Fruit fly (Drosophila melanogaster) whole organism, embryonic: Measurements from ENCODE around the gene Mipp2.
A peak's percentile ranks its signal among the peaks of the same experiment; 100 is the strongest.

Experiments
- Aef1 ChIP-seq: fragments of 200-800 bp; sonication (Bioruptor generic); IDR thresholded peaks from 3 replicates; pipeline ENCODE4 v1.3.6; 2022; ENCODE audit warnings: missing biosample characterization, missing genetic modification characterization
- B-H1 ChIP-seq: fragments of 200-800 bp; sonication (Bioruptor generic); IDR thresholded peaks from 3 replicates; pipeline ENCODE4 v1.3.6; 2022; ENCODE audit warnings: missing biosample characterization, missing genetic modification characterization
- CG1024 ChIP-seq: fragments of 200-800 bp; sonication (Bioruptor generic); IDR thresholded peaks from 2 replicates; pipeline ENCODE4 v1.3.6; 2022; ENCODE audit warnings: missing biosample characterization, missing genetic modification characterization
- CG10431 ChIP-seq: fragments of 200-800 bp; sonication (Bioruptor generic); optimal IDR thresholded peaks from 3 replicates; lab custom pipeline; 2018; ENCODE audit warnings: missing biosample characterization, mild to moderate bottlenecking, missing genetic modification characterization
- CG11093 ChIP-seq: fragments of 200-800 bp; sonication (Bioruptor generic); IDR thresholded peaks from 3 replicates; pipeline ENCODE4 v1.3.6; 2022; ENCODE audit warnings: missing biosample characterization, missing genetic modification characterization
- CG11723 ChIP-seq: fragments of 200-800 bp; sonication (Bioruptor generic); optimal IDR thresholded peaks from 2 replicates; lab custom pipeline; 2017; ENCODE audit warnings: missing biosample characterization, mild to moderate bottlenecking, missing genetic modification characterization
- CG13775 ChIP-seq: fragments of 200-800 bp; sonication (Bioruptor generic); optimal IDR thresholded peaks from 3 replicates; lab custom pipeline; 2017; ENCODE audit warnings: missing biosample characterization, mild to moderate bottlenecking, missing genetic modification characterization
- CG15269 ChIP-seq: fragments of 200-800 bp; sonication (Bioruptor generic); optimal IDR thresholded peaks from 2 replicates; lab custom pipeline; 2018; ENCODE audit warnings: missing biosample characterization, mild to moderate bottlenecking, missing genetic modification characterization, moderate library complexity
- CG17328 ChIP-seq: fragments of 200-800 bp; sonication (Bioruptor generic); IDR thresholded peaks from 2 replicates; pipeline ENCODE4 v1.3.6; 2022; ENCODE audit warnings: missing biosample characterization, missing genetic modification characterization
- CG18011 ChIP-seq: fragments of 200-800 bp; sonication (Bioruptor generic); optimal IDR thresholded peaks from 2 replicates; lab custom pipeline; 2017; ENCODE audit warnings: missing biosample characterization, missing genetic modification characterization, mild to moderate bottlenecking, moderate library complexity, missing genotype
- CG18619 ChIP-seq: fragments of 200-800 bp; sonication (Bioruptor generic); optimal IDR thresholded peaks from 3 replicates; lab custom pipeline; 2017; ENCODE audit warnings: missing biosample characterization, mild to moderate bottlenecking, missing genetic modification characterization
- CG2712 ChIP-seq: fragments of 200-800 bp; optimal IDR thresholded peaks from 3 replicates; lab custom pipeline; 2019; ENCODE audit warnings: missing biosample characterization, mild to moderate bottlenecking, missing genetic modification characterization, moderate library complexity
- CG30020 ChIP-seq: fragments of 200-800 bp; optimal IDR thresholded peaks from 2 replicates; lab custom pipeline; 2019; ENCODE audit warnings: missing biosample characterization, mild to moderate bottlenecking, missing genetic modification characterization, moderate library complexity
- CG30403 ChIP-seq: fragments of 200-800 bp; sonication (Bioruptor generic); optimal IDR thresholded peaks from 3 replicates; lab custom pipeline; 2016; ENCODE audit warnings: missing biosample characterization, missing genetic modification characterization
- CG42726 ChIP-seq: fragments of 200-800 bp; sonication (Bioruptor generic); IDR thresholded peaks from 2 replicates; pipeline ENCODE4 v1.3.6; 2022; ENCODE audit warnings: missing biosample characterization, missing genetic modification characterization; ENCODE audit not compliant: partially characterized antibody
- CG7556 ChIP-seq: fragments of 200-800 bp; sonication (Bioruptor generic); optimal IDR thresholded peaks from 2 replicates; lab custom pipeline; 2017; ENCODE audit warnings: missing biosample characterization, mild to moderate bottlenecking, missing genetic modification characterization
- CG7745 ChIP-seq: fragments of 200-800 bp; sonication (Bioruptor generic); optimal IDR thresholded peaks from 2 replicates; lab custom pipeline; 2018; ENCODE audit warnings: missing biosample characterization, mild to moderate bottlenecking, missing genetic modification characterization, moderate library complexity
- CG9727 ChIP-seq: fragments of 200-800 bp; sonication (Bioruptor generic); optimal IDR thresholded peaks from 3 replicates; lab custom pipeline; 2017; ENCODE audit warnings: missing biosample characterization, mild to moderate bottlenecking, missing genetic modification characterization
- CoRest ChIP-seq: fragments of 200-800 bp; sonication (Bioruptor generic); optimal IDR thresholded peaks from 3 replicates; lab custom pipeline; 2018; ENCODE audit warnings: missing biosample characterization, mild to moderate bottlenecking, missing genetic modification characterization, moderate library complexity
- Ets65A ChIP-seq: fragments of 200-800 bp; sonication (Bioruptor generic); peaks from one replicate; lab custom pipeline; 2016; ENCODE audit warnings: missing biosample characterization, missing genetic modification characterization
- HmgD ChIP-seq: fragments of 200-800 bp; sonication (Bioruptor generic); optimal IDR thresholded peaks from 3 replicates; lab custom pipeline; 2016; ENCODE audit warnings: missing biosample characterization, missing genetic modification characterization
- Hsf ChIP-seq: fragments of 200-800 bp; sonication (Bioruptor generic); optimal IDR thresholded peaks from 3 replicates; lab custom pipeline; 2016; ENCODE audit warnings: missing biosample characterization, missing genetic modification characterization
- Kr ChIP-seq: fragments of 200-800 bp; sonication (Bioruptor generic); optimal IDR thresholded peaks from 2 replicates; lab custom pipeline; 2017; ENCODE audit warnings: missing biosample characterization, mild to moderate bottlenecking, missing genetic modification characterization
- Lhr ChIP-seq: fragments of 200-800 bp; sonication (Bioruptor generic); optimal IDR thresholded peaks from 3 replicates; lab custom pipeline; 2017; ENCODE audit warnings: mild to moderate bottlenecking, missing biosample characterization, missing genetic modification reagents, missing genetic modification characterization
- Max ChIP-seq: fragments of 200-800 bp; sonication (Bioruptor generic); optimal IDR thresholded peaks from 2 replicates; lab custom pipeline; 2016; ENCODE audit warnings: missing biosample characterization, mild to moderate bottlenecking, missing genetic modification characterization
- Med ChIP-seq: fragments of 200-800 bp; sonication (Bioruptor generic); peaks from one replicate; lab custom pipeline; 2016; ENCODE audit warnings: missing biosample characterization, missing genetic modification characterization, mild to moderate bottlenecking, inconsistent platforms, moderate library complexity
- Mrtf ChIP-seq: fragments of 200-800 bp; sonication (Bioruptor generic); IDR thresholded peaks from 3 replicates; pipeline ENCODE4 v1.3.6; 2022; ENCODE audit warnings: missing biosample characterization, missing genetic modification characterization
- Oli ChIP-seq: fragments of 200-800 bp; sonication (Bioruptor generic); optimal IDR thresholded peaks from 2 replicates; lab custom pipeline; 2018; ENCODE audit warnings: missing biosample characterization, mild to moderate bottlenecking, missing genetic modification characterization, moderate library complexity
- Opbp ChIP-seq: fragments of 200-800 bp; sonication (Bioruptor generic); IDR thresholded peaks from 3 replicates; pipeline ENCODE4 v1.3.6; 2022; ENCODE audit warnings: missing biosample characterization, missing genetic modification characterization; ENCODE audit not compliant: partially characterized antibody
- Pdp1 ChIP-seq, 2 experiments: fragments of 200-800 bp; sonication (Bioruptor generic); optimal IDR thresholded peaks; 3 replicates each; lab custom pipeline; 2016; ENCODE audit warnings: missing biosample characterization in 2 of 2, missing genetic modification characterization in 2 of 2, mild to moderate bottlenecking in 1 of 2, moderate library complexity in 1 of 2
- Side ChIP-seq: fragments of 200-800 bp; sonication (Bioruptor generic); optimal IDR thresholded peaks from 2 replicates; lab custom pipeline; 2016; ENCODE audit warnings: missing biosample characterization, missing genetic modification characterization
- Xrp1 ChIP-seq: fragments of 200-800 bp; sonication (Bioruptor generic); IDR thresholded peaks from 2 replicates; pipeline ENCODE4 v1.3.6; 2022; ENCODE audit warnings: missing biosample characterization, missing genetic modification characterization
- YL-1 ChIP-seq: fragments of 200-800 bp; sonication (Bioruptor generic); optimal IDR thresholded peaks from 3 replicates; lab custom pipeline; 2017; ENCODE audit warnings: missing biosample characterization, mild to moderate bottlenecking, missing genetic modification characterization
- az2 ChIP-seq: fragments of 200-800 bp; sonication (Bioruptor generic); optimal IDR thresholded peaks from 3 replicates; lab custom pipeline; 2016; ENCODE audit warnings: missing biosample characterization, missing genetic modification characterization
- cg ChIP-seq: fragments of 200-800 bp; sonication (Bioruptor generic); optimal IDR thresholded peaks from 3 replicates; lab custom pipeline; 2019; ENCODE audit warnings: missing biosample characterization, mild to moderate bottlenecking, missing genetic modification characterization, moderate library complexity
- chif ChIP-seq, 2 experiments: fragments of 200-800 bp; sonication (Bioruptor generic); optimal IDR thresholded peaks; 3 replicates each; lab custom pipeline; 2016; ENCODE audit warnings: missing biosample characterization in 2 of 2, missing genetic modification characterization in 2 of 2
- dpn ChIP-seq, 2 experiments: fragments of 200-800 bp; sonication (Bioruptor generic); optimal IDR thresholded peaks; 3 replicates each; lab custom pipeline; 2016; ENCODE audit warnings: missing biosample characterization in 2 of 2, missing genetic modification characterization in 2 of 2
- emc ChIP-seq: fragments of 200-800 bp; sonication (Bioruptor generic); optimal IDR thresholded peaks from 2 replicates; lab custom pipeline; 2016; ENCODE audit warnings: missing biosample characterization, missing genetic modification characterization
- esg ChIP-seq: fragments of 200-800 bp; sonication (Bioruptor generic); conservative IDR thresholded peaks from 2 replicates; pipeline ENCODE4 v1.3.6; 2022; ENCODE audit warnings: missing biosample characterization, missing genetic modification characterization
- hbn ChIP-seq: fragments of 200-800 bp; sonication (Bioruptor generic); IDR thresholded peaks from 2 replicates; pipeline ENCODE4 v1.3.6; 2022; ENCODE audit warnings: missing biosample characterization, missing genetic modification characterization; ENCODE audit not compliant: partially characterized antibody
- lola ChIP-seq, 3 experiments: fragments of >200 bp in 2 of 3; fragments of 200-800 bp in 1 of 3; sonication (Bioruptor generic) in 1 of 3; optimal IDR thresholded peaks; 2 replicates each; lab custom pipeline; 2017 to 2019; ENCODE audit warnings: missing biosample characterization in 3 of 3, missing genetic modification characterization in 3 of 3, mild to moderate bottlenecking in 1 of 3, moderate library complexity in 1 of 3
- pb ChIP-seq: fragments of 200-800 bp; sonication (Bioruptor generic); optimal IDR thresholded peaks from 3 replicates; lab custom pipeline; 2016; ENCODE audit warnings: missing biosample characterization, missing genetic modification characterization
- pnt ChIP-seq: fragments of 200-800 bp; sonication (Bioruptor generic); optimal IDR thresholded peaks from 3 replicates; lab custom pipeline; 2016; ENCODE audit warnings: missing biosample characterization, missing genetic modification characterization
- prd ChIP-seq, 3 experiments: fragments of >200 bp in 2 of 3; fragments of 200-800 bp in 1 of 3; sonication (Bioruptor generic) in 1 of 3; optimal IDR thresholded peaks in 2 of 3; IDR thresholded peaks in 1 of 3; 2 replicates in 2 of 3; 3 replicates in 1 of 3; pipeline versions ENCODE4 v1.3.6 to Lab custom; 2017 to 2022; ENCODE audit warnings: missing biosample characterization in 1 of 3, missing genetic modification characterization in 1 of 3
- sens ChIP-seq: fragments of 200-800 bp; sonication (Bioruptor generic); peaks from one replicate; lab custom pipeline; 2016; ENCODE audit warnings: missing biosample characterization, missing genetic modification characterization
- sob ChIP-seq: fragments of 200-800 bp; sonication (Bioruptor generic); IDR thresholded peaks from 2 replicates; pipeline ENCODE4 v1.3.6; 2022; ENCODE audit warnings: missing biosample characterization, missing genetic modification characterization
- sr ChIP-seq: fragments of 200-800 bp; sonication (Bioruptor generic); IDR thresholded peaks from 3 replicates; pipeline ENCODE4 v1.3.6; 2022; ENCODE audit warnings: missing biosample characterization, missing genetic modification characterization
- tgo ChIP-seq: fragments of 200-800 bp; sonication (Bioruptor generic); IDR thresholded peaks from 3 replicates; pipeline ENCODE4 v1.3.6; 2022; ENCODE audit warnings: missing biosample characterization, missing genetic modification characterization

The Mipp2 gene

dm6 chrX:6059135-6059824 lies 32.0 kb downstream of the Mipp2 start (continued):
- TF ChIP-seq CG13775: no peak
- TF ChIP-seq CG9727 (GFP tag; lab: Kevin White, UChicago): no peak
- peak; percentile 2 for TF ChIP-seq CG2712 (tag; lab: Kevin White, UChicago)
- TF ChIP-seq Side (GFP tag; lab: Kevin White, UChicago): no peak
- no peak for TF ChIP-seq CG42726 (GFP tag; lab: Robert Waterston, UW)
- TF ChIP-seq sens (GFP tag; lab: Kevin White, UChicago): peak; percentile 50
- TF ChIP-seq YL-1 (GFP tag; lab: Kevin White, UChicago): no peak
- no peak for TF ChIP-seq hbn
- no peak for TF ChIP-seq HmgD (GFP tag; lab: Kevin White, UChicago)
- TF ChIP-seq Mrtf (GFP tag; lab: Robert Waterston, UW): 0 out of 3 replicates have a peak, but pooled peaks have one; percentile 13
- TF ChIP-seq Med (GFP tag; lab: Kevin White, UChicago): peak; percentile 70
- TF ChIP-seq B-H1: peak; percentile 16; the same call in 1 of the 3 replicates
- TF ChIP-seq cg (GFP tag; lab: Kevin White, UChicago): no peak
- peak in 1 of 2 experiments; percentile 2 for TF ChIP-seq chif (GFP tag; optimal IDR thresholded peaks at IDR 0.05; lab: Kevin White, UChicago)
- TF ChIP-seq Lhr (GFP tag; lab: Kevin White, UChicago): no peak
- no peak for TF ChIP-seq CG7556
- TF ChIP-seq Hsf (GFP tag; lab: Kevin White, UChicago): no peak
- peak in 1 of 2 experiments; percentile 6 for TF ChIP-seq Pdp1 (GFP tag; optimal IDR thresholded peaks at IDR 0.05; lab: Kevin White, UChicago)
- no peak for TF ChIP-seq CG7745
- TF ChIP-seq Max: no peak
- peak; percentile 60; the same call in 1 of the 2 replicates for TF ChIP-seq Xrp1 (GFP tag; lab: Robert Waterston, UW)
- TF ChIP-seq Oli: peak; percentile 34
- TF ChIP-seq CG17328 (GFP tag; lab: Robert Waterston, UW): peak; percentile 50
- TF ChIP-seq Kr (GFP tag; lab: Kevin White, UChicago): no peak
- 0 out of 2 replicates have a peak, but pooled peaks have one; percentile 11 for TF ChIP-seq esg (GFP tag; lab: Robert Waterston, UW)
- TF ChIP-seq sob (GFP tag; lab: Robert Waterston, UW): no peak
- TF ChIP-seq CG15269 (tag; lab: Kevin White, UChicago): peak; percentile 8
- TF ChIP-seq CG18011 (GFP tag; lab: Kevin White, UChicago): no peak
- 0 out of 3 replicates have a peak, but pooled peaks have one; percentile 16 for TF ChIP-seq tgo
- TF ChIP-seq CG11093: 0 out of 3 replicates have a peak, but pooled peaks have one; percentile 21
- TF ChIP-seq emc: no peak
- peak; percentile 40; the same call in 1 of the 3 replicates for TF ChIP-seq Aef1
- TF ChIP-seq CG30020: no peak
- peak; percentile 17 for TF ChIP-seq CG30403
- peak in 1 of 2 experiments; percentile 21 for TF ChIP-seq dpn (GFP tag; optimal IDR thresholded peaks at IDR 0.05; lab: Kevin White, UChicago)
- TF ChIP-seq Ets65A (GFP tag; lab: Kevin White, UChicago): peak; percentile 43
- TF ChIP-seq CoRest (tag; lab: Kevin White, UChicago): no peak
- 0 out of 2 replicates have a peak, but pooled peaks have one; percentile 18 for TF ChIP-seq CG1024
- TF ChIP-seq CG10431 (GFP tag; lab: Kevin White, UChicago): no peak
- TF ChIP-seq lola (GFP tag; optimal IDR thresholded peaks at IDR 0.05; lab: Kevin White, UChicago): no peak
- no peak for TF ChIP-seq prd (optimal IDR thresholded peaks at IDR 0.05; lab: Kevin White, UChicago)
- peak; percentile 64; the same call in 2 of the 3 replicates for TF ChIP-seq prd (GFP tag; IDR thresholded peaks at IDR 0.05; lab: Robert Waterston, UW)
- TF ChIP-seq CG11723 (GFP tag; lab: Kevin White, UChicago): no peak
- no peak for TF ChIP-seq sr (GFP tag; lab: Robert Waterston, UW)
- TF ChIP-seq CG18619 (GFP tag; lab: Kevin White, UChicago): no peak
- no peak for TF ChIP-seq pb (GFP tag; lab: Kevin White, UChicago)
- TF ChIP-seq Opbp: no peak
- TF ChIP-seq pnt: peak; percentile 15
- peak; percentile 34 for TF ChIP-seq az2 (GFP tag; lab: Kevin White, UChicago)
